Fruit fly (Drosophila melanogaster): Measurements from ENCODE around the gene g.
A peak's percentile ranks its signal among the peaks of the same experiment; 100 is the strongest.

- TF ChIP-seq ovo (GFP tag; optimal IDR thresholded peaks at IDR 0.05) (peak; percentile 65), CG33017 (tag; optimal IDR thresholded peaks at IDR 0.05) (no peak), CG1620 (GFP tag; optimal IDR thresholded peaks at IDR 0.05) (no peak), kay (GFP tag; ENCODE audit: borderline replicate concordance) (peak; percentile 49), CG14711 (tag; optimal IDR thresholded peaks at IDR 0.05) (no peak), Crg-1 (GFP tag; optimal IDR thresholded peaks at IDR 0.05) (no peak), Clk (GFP tag; optimal IDR thresholded peaks at IDR 0.05) (no peak), tj (GFP tag; optimal IDR thresholded peaks at IDR 0.05) (peak; percentile 75), toe (GFP tag; optimal IDR thresholded peaks at IDR 0.05) (no peak)
Measured at dm6 chrX:13747635-13748467, 11.8 kb upstream of the g start.
